Worm (Caenorhabditis elegans) whole organism, midembryonic: ENCODE data around the gene noah-2.

ENCODE experiments used
- cog-1 ChIP-seq: sonication (generic microtip); optimal IDR thresholded peaks from 2 replicates; lab custom pipeline; 2016; ENCODE audit warnings: missing genetic modification characterization, missing compliant biosample characterization
- flt-1 ChIP-seq: fragments of 200-800 bp; sonication (Bioruptor generic); IDR thresholded peaks from 2 replicates; pipeline ENCODE4 v1.3.6; 2022; ENCODE audit warnings: missing genetic modification characterization, missing compliant biosample characterization
- klf-2 ChIP-seq: fragments of 200-800 bp; sonication (Bioruptor generic); conservative IDR thresholded peaks from 2 replicates; pipeline ENCODE4 v1.3.6; 2022; ENCODE audit warnings: missing genetic modification reagents, missing genetic modification characterization, missing compliant biosample characterization
- med-1 ChIP-seq: sonication (generic microtip); optimal IDR thresholded peaks from 2 replicates; lab custom pipeline; 2017; ENCODE audit warnings: missing genetic modification characterization, mild to moderate bottlenecking, missing compliant biosample characterization, antibody characterized with exemption, missing genetic modification reagents; ENCODE audit not compliant: insufficient read depth
- ref-1 ChIP-seq: fragments of 200-800 bp; sonication (Bioruptor generic); conservative IDR thresholded peaks from 2 replicates; pipeline ENCODE4 v1.3.6; 2022; ENCODE audit warnings: missing genetic modification reagents, missing genetic modification characterization, missing compliant biosample characterization
- tab-1 ChIP-seq: fragments of 200-800 bp; sonication (Bioruptor generic); IDR thresholded peaks from 2 replicates; pipeline ENCODE4 v1.3.6; 2022; ENCODE audit warnings: missing genetic modification characterization, missing compliant biosample characterization

DNA sequence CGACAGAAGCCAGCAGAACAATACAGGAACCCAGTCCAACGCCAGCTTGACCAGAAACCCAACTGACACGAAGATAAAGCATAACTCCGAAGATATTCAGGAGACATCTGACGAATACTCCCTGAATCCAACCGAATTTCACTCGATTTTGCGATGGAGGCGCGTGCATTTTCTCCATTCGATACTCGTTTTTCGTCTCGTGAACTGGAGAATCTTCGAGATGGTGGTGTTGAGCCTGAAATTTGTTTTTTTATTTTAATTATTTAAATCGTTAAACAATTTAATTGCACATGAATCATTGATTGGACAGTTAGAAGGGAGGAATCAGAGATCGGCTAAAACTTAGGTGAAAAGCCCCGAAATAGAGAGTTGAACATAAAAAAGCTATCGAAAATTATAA, 23.3 kb downstream of the noah-2 start:
- TF ChIP-seq flt-1: no peak
- no peak for TF ChIP-seq med-1 (GFP tag; lab: Kevin White, UChicago)
- TF ChIP-seq ref-1 (GFP tag; lab: Robert Waterston, UW): no peak
- TF ChIP-seq cog-1 (tag; lab: Kevin White, UChicago): no peak
- no peak for TF ChIP-seq tab-1 (GFP tag; lab: Robert Waterston, UW)
- no peak for TF ChIP-seq klf-2
